Worm (Caenorhabditis elegans) whole organism, L2 larva: ENCODE measurements around the gene lin-33.

ENCODE experiments used
- C34F6.9 ChIP-seq: fragments of 150-350 bp; optimal IDR thresholded peaks from 2 replicates; lab custom pipeline; 2014; ENCODE audit warnings: missing biosample characterization, missing genetic modification characterization
- F13H6.1 ChIP-seq: sonication (generic microtip); optimal IDR thresholded peaks from 2 replicates; lab custom pipeline; 2016; ENCODE audit warnings: missing genetic modification characterization, missing compliant biosample characterization
- Y55F3AM.14 ChIP-seq: fragments of 200-800 bp; sonication (Bioruptor generic); optimal IDR thresholded peaks from 2 replicates; lab custom pipeline; 2018; ENCODE audit warnings: mild to moderate bottlenecking, missing genetic modification characterization, missing compliant biosample characterization
- alr-1 ChIP-seq: fragments of 150-350 bp; optimal IDR thresholded peaks from 2 replicates; lab custom pipeline; 2014; ENCODE audit warnings: missing biosample characterization, missing genetic modification characterization
- ama-1 ChIP-seq: fragments of 150-350 bp; optimal IDR thresholded peaks from 2 replicates; lab custom pipeline; 2018; ENCODE audit warnings: inconsistent platforms
- ceh-16 ChIP-seq: fragments of 150-350 bp; optimal IDR thresholded peaks from 2 replicates; lab custom pipeline; 2014; ENCODE audit warnings: missing biosample characterization, missing genetic modification characterization
- ceh-82 ChIP-seq: fragments of 150-350 bp; optimal IDR thresholded peaks from 2 replicates; lab custom pipeline; 2014; ENCODE audit warnings: missing biosample characterization, missing genetic modification characterization
- crh-2 ChIP-seq: sonication (generic microtip); optimal IDR thresholded peaks from 2 replicates; lab custom pipeline; 2017; ENCODE audit warnings: missing biosample characterization, missing genetic modification characterization
- egl-27 ChIP-seq: sonication (generic microtip); optimal IDR thresholded peaks from 3 replicates; lab custom pipeline; 2017; ENCODE audit warnings: missing biosample characterization, missing genetic modification reagents, missing genetic modification characterization
- elt-1 ChIP-seq: fragments of 150-350 bp; optimal IDR thresholded peaks from 2 replicates; lab custom pipeline; 2014; ENCODE audit warnings: missing biosample characterization, missing genetic modification characterization
- elt-3 ChIP-seq: sonication (generic microtip); optimal IDR thresholded peaks from 2 replicates; lab custom pipeline; 2017; ENCODE audit warnings: missing biosample characterization, missing genetic modification characterization
- fos-1 ChIP-seq: fragments of 150-350 bp; optimal IDR thresholded peaks from 2 replicates; lab custom pipeline; 2014; ENCODE audit warnings: missing biosample characterization, missing genetic modification characterization
- gmeb-1 ChIP-seq: fragments of 150-350 bp; optimal IDR thresholded peaks from 2 replicates; lab custom pipeline; 2014; ENCODE audit warnings: missing biosample characterization, missing genetic modification characterization
- lin-11 ChIP-seq: fragments of 150-350 bp; sonication (generic microtip); optimal IDR thresholded peaks from 2 replicates; lab custom pipeline; 2014; ENCODE audit warnings: missing biosample characterization, missing genetic modification characterization, inconsistent platforms, mixed read lengths
- lin-13 ChIP-seq: fragments of 150-350 bp; optimal IDR thresholded peaks from 2 replicates; lab custom pipeline; 2014; ENCODE audit warnings: missing biosample characterization, missing genetic modification reagents, missing genetic modification characterization
- lsy-2 ChIP-seq, 2 experiments: fragments of 150-350 bp in 1 of 2; sonication (generic microtip) in 1 of 2; optimal IDR thresholded peaks; 2 replicates each; lab custom pipeline; 2014 to 2017; ENCODE audit warnings: missing biosample characterization in 2 of 2, missing genetic modification characterization in 2 of 2
- mbf-1 ChIP-seq: sonication (generic microtip); optimal IDR thresholded peaks from 2 replicates; lab custom pipeline; 2017; ENCODE audit warnings: missing biosample characterization, missing genetic modification characterization
- mdl-1 ChIP-seq, 2 experiments: fragments of 150-350 bp in 1 of 2; sonication (generic microtip) in 1 of 2; optimal IDR thresholded peaks; 2 replicates each; lab custom pipeline; 2017; ENCODE audit warnings: missing biosample characterization in 2 of 2, missing genetic modification characterization in 2 of 2
- nhr-10 ChIP-seq: sonication (generic microtip); optimal IDR thresholded peaks from 2 replicates; lab custom pipeline; 2017; ENCODE audit warnings: missing biosample characterization, missing genetic modification characterization
- nhr-12 ChIP-seq: fragments of 150-350 bp; optimal IDR thresholded peaks from 2 replicates; lab custom pipeline; 2014; ENCODE audit warnings: missing biosample characterization, missing genetic modification characterization
- nhr-129 ChIP-seq: fragments of 150-350 bp; optimal IDR thresholded peaks from 2 replicates; lab custom pipeline; 2014; ENCODE audit warnings: missing biosample characterization, missing genetic modification characterization
- nhr-21 ChIP-seq: fragments of 150-350 bp; optimal IDR thresholded peaks from 2 replicates; lab custom pipeline; 2014; ENCODE audit warnings: missing biosample characterization, missing genetic modification characterization
- nhr-237 ChIP-seq: fragments of 150-350 bp; optimal IDR thresholded peaks from 2 replicates; lab custom pipeline; 2014; ENCODE audit warnings: missing biosample characterization, missing genetic modification characterization
- nhr-25 ChIP-seq: fragments of 150-350 bp; sonication (generic microtip); optimal IDR thresholded peaks from 3 replicates; lab custom pipeline; 2014; ENCODE audit warnings: missing biosample characterization, missing genetic modification characterization
- sem-4 ChIP-seq: fragments of 150-350 bp; optimal IDR thresholded peaks from 2 replicates; lab custom pipeline; 2014; ENCODE audit warnings: missing biosample characterization, missing genetic modification reagents, missing genetic modification characterization
- skn-1 ChIP-seq: sonication (generic microtip); optimal IDR thresholded peaks from 2 replicates; lab custom pipeline; 2017; ENCODE audit warnings: missing biosample characterization, missing genetic modification characterization
- sma-3 ChIP-seq: sonication (generic microtip); optimal IDR thresholded peaks from 2 replicates; lab custom pipeline; 2016; ENCODE audit warnings: missing genetic modification reagents, missing genetic modification characterization, missing compliant biosample characterization
- sma-9 ChIP-seq, 2 experiments: fragments of 150-350 bp in 1 of 2; sonication (generic microtip) in 1 of 2; optimal IDR thresholded peaks; 2 replicates each; lab custom pipeline; 2014 to 2016; ENCODE audit warnings: missing genetic modification characterization in 2 of 2, mild to moderate bottlenecking in 1 of 2, missing biosample characterization in 1 of 2, missing compliant biosample characterization in 1 of 2, missing genetic modification reagents in 1 of 2, moderate library complexity in 1 of 2
- snpc-4 ChIP-seq: fragments of 150-350 bp; optimal IDR thresholded peaks from 2 replicates; lab custom pipeline; 2014; ENCODE audit warnings: missing biosample characterization, missing genetic modification characterization
- unc-39 ChIP-seq: fragments of 150-350 bp; optimal IDR thresholded peaks from 2 replicates; lab custom pipeline; 2014; ENCODE audit warnings: missing biosample characterization, missing genetic modification characterization
- unc-55 ChIP-seq: fragments of 150-350 bp; sonication (generic microtip); optimal IDR thresholded peaks from 3 replicates; lab custom pipeline; 2014; ENCODE audit warnings: missing biosample characterization, missing genetic modification reagents, missing genetic modification characterization
- ztf-1 ChIP-seq: fragments of 200-800 bp; sonication (Bioruptor generic); conservative IDR thresholded peaks from 2 replicates; pipeline ENCODE4 v1.3.6; 2022; ENCODE audit warnings: missing genetic modification characterization, missing compliant biosample characterization
- ztf-11 ChIP-seq: sonication (generic microtip); optimal IDR thresholded peaks from 2 replicates; lab custom pipeline; 2017; ENCODE audit warnings: missing biosample characterization, missing genetic modification characterization
- ztf-4 ChIP-seq: fragments of 150-350 bp; optimal IDR thresholded peaks from 2 replicates; lab custom pipeline; 2014; ENCODE audit warnings: missing biosample characterization, missing genetic modification characterization

Gene lin-33

DNA sequence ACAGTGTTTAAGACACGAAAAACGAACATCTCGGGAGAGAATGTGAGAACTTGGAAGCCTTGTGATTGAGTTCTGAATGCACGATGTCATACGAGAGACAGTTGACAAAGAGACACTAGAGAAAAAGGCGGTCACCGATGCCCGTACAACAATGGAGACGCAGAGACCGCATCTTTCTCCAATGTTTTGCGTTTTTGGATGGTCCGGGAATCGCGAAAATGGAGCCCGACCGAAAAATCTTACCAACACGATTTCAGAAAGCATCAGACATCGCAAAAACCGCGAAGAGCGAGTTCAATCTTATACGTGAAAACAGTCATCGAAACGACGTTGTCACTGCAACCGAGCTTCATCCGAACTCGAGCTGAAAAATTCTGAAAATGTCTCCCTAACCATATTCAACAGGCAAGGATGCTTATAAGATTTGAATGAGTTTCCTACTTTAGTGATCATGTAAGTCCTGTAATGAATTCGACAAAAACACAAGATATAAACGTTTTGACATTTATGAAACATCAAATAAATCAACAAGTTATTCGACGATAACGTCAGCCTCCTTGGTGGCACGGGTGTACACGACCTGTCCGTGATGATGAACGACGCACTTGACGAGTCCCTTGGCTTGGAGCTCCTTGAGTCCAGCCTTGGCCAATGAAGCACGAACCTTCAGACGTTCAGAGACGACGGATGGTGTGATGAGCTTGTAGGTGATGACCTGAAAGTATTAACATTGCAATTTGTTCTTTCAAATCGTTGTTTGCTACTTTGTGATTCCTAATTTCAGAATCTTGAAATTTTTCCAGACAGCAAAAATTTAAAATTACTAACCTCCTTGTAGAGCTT lies 16.4 kb downstream of the lin-33 start, which contains the start of gene inx-7:
Gene inx-7, minus strand, starts transcription at position 37 of the 843 bp plus-strand sequence.
- TF ChIP-seq mdl-1 (tag; optimal IDR thresholded peaks at IDR 0.05; lab: Kevin White, UChicago) = no peak
- no peak for TF ChIP-seq ceh-82
- no peak for TF ChIP-seq crh-2 (tag; lab: Kevin White, UChicago)
- TF ChIP-seq C34F6.9 (tag; lab: Kevin White, UChicago) = peak; percentile 26
- TF ChIP-seq gmeb-1 (tag; lab: Kevin White, UChicago) = no peak
- TF ChIP-seq lsy-2 (tag; optimal IDR thresholded peaks at IDR 0.05; lab: Kevin White, UChicago) = peak in 1 of 2 experiments; percentile 6
- no peak for TF ChIP-seq sem-4 (tag; lab: Kevin White, UChicago)
- no peak for TF ChIP-seq ztf-11
- TF ChIP-seq nhr-25 (tag; lab: Kevin White, UChicago) = no peak
- no peak for TF ChIP-seq alr-1
- no peak for TF ChIP-seq egl-27
- no peak for TF ChIP-seq ztf-1 (GFP tag; lab: Robert Waterston, UW)
- no peak for TF ChIP-seq unc-55 (GFP tag; lab: Kevin White, UChicago)
- no peak for TF ChIP-seq unc-39 (tag; lab: Kevin White, UChicago)
- no peak for TF ChIP-seq elt-1
- TF ChIP-seq lin-13 (GFP tag; lab: Kevin White, UChicago) = no peak
- TF ChIP-seq nhr-129 (tag; lab: Kevin White, UChicago) = peak; percentile 34
- no peak for TF ChIP-seq lin-11 (tag; lab: Kevin White, UChicago)
- TF ChIP-seq ztf-4 = no peak
- no peak for TF ChIP-seq elt-3
- TF ChIP-seq Y55F3AM.14 (GFP tag; lab: Kevin White, UChicago) = no peak

DNA sequence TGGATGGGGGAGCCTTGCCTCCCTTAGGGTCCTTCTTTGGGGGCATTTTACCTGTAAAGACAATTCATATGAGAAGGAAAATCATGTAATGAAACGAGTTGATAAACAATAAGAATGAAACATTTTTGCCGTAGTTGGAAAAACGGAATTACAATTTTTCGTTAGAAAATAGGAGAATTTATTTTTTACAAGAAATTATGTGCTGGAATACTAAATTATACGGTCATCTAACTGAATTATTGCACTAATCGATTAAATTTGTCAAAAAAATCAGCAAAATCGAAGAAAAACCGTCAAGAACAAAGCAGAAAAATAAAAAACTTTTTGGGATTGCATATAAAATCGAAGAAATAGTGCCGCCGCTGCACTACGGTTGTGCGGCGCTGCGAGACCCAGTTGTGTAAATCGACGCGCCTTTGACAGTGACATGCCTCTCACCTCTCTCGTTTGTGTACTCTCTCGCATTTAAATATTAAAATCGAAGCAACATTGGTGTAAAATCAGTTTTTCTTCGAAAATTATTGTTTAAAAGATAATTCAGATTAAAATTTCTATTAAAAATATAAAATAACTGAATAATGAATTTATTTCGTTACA lies 17.2 kb downstream of the lin-33 start, which contains the start of gene rps-25:
Gene rps-25, minus strand, starts transcription at position 51 of the 597 bp plus-strand sequence.
- TF ChIP-seq ceh-16 (tag; lab: Kevin White, UChicago) = no peak
- TF ChIP-seq gmeb-1 (tag; lab: Kevin White, UChicago) = peak; percentile 39
- TF ChIP-seq nhr-21 (tag; lab: Kevin White, UChicago) = peak; percentile 21
- peak; percentile 53 for TF ChIP-seq lin-11 (tag; lab: Kevin White, UChicago)
- peak; percentile 63 for TF ChIP-seq C34F6.9 (tag; lab: Kevin White, UChicago)
- peak; percentile 39 for TF ChIP-seq sma-9 (GFP tag; optimal IDR thresholded peaks at IDR 0.05; lab: Kevin White, UChicago)
- no peak for TF ChIP-seq sma-9 (tag; optimal IDR thresholded peaks at IDR 0.05; lab: Kevin White, UChicago)
- TF ChIP-seq mbf-1 = no peak
- TF ChIP-seq nhr-25 (tag; lab: Kevin White, UChicago) = peak; percentile 18
- TF ChIP-seq nhr-10 = no peak
- no peak for TF ChIP-seq Y55F3AM.14 (GFP tag; lab: Kevin White, UChicago)
- peak; percentile 12 for TF ChIP-seq snpc-4 (tag; lab: Kevin White, UChicago)
- TF ChIP-seq F13H6.1 (tag; lab: Kevin White, UChicago) = peak; percentile 20
- TF ChIP-seq skn-1 (tag; lab: Kevin White, UChicago) = no peak
- TF ChIP-seq nhr-129 (tag; lab: Kevin White, UChicago) = peak; percentile 46
- peak; percentile 20 for TF ChIP-seq ama-1 (lab: Kevin White, UChicago)
- peak; percentile 16 for TF ChIP-seq sma-3 (GFP tag; lab: Kevin White, UChicago)
- peak; percentile 23 for TF ChIP-seq crh-2 (tag; lab: Kevin White, UChicago)
- TF ChIP-seq elt-1 = no peak
- peak; percentile 13 to 93 for TF ChIP-seq lsy-2 (tag; optimal IDR thresholded peaks at IDR 0.05; lab: Kevin White, UChicago)
- TF ChIP-seq unc-55 (GFP tag; lab: Kevin White, UChicago) = peak; percentile 86
- peak; percentile 62 for TF ChIP-seq lin-13 (GFP tag; lab: Kevin White, UChicago)
- TF ChIP-seq nhr-237 (tag; lab: Kevin White, UChicago) = no peak
- TF ChIP-seq fos-1 (tag; lab: Kevin White, UChicago) = peak; percentile 7

DNA sequence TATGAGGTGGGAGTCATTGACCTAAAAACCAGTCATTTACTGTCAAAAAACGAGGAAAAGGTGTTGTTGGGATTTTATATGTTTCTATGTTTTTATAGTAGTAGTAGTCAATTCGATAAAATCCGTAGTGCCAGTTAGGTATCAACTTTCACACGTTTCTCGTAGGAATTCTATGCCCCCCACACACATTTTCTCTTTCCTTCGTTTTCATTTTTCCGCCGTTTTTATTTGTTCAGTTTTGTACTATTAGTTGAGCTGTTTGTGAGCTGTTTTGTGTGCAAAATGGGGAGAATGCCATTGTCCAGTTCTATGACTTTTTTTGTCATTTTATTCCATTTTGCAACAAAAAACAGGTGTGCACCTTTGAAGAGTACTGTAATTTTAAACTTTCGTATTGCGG lies 18.3 kb downstream of the lin-33 start:
- TF ChIP-seq nhr-12 (tag; lab: Kevin White, UChicago) = no peak
- TF ChIP-seq F13H6.1 (tag; lab: Kevin White, UChicago) = no peak
